Fruit fly (Drosophila melanogaster): ENCODE measurements around the gene CG5681.

- no peak for TF ChIP-seq CG14655 (GFP tag; optimal IDR thresholded peaks at IDR 0.05)
- TF ChIP-seq Pif1A (GFP tag; optimal IDR thresholded peaks at IDR 0.05) = no peak
- TF ChIP-seq CG13204 (GFP tag; optimal IDR thresholded peaks at IDR 0.05) = no peak
- TF ChIP-seq CG4496 (GFP tag; IDR thresholded peaks at IDR 0.05) = no peak
- TF ChIP-seq Ets98B (GFP tag; IDR thresholded peaks at IDR 0.05) = no peak
- no peak for TF ChIP-seq CG10348 (GFP tag; IDR thresholded peaks at IDR 0.05)
- no peak for TF ChIP-seq CG17806 (tag; optimal IDR thresholded peaks at IDR 0.05)
- TF ChIP-seq CG34367 (tag; optimal IDR thresholded peaks at IDR 0.05) = no peak
- TF ChIP-seq CG8301 (tag; optimal IDR thresholded peaks at IDR 0.05) = no peak
- no peak for TF ChIP-seq CG12605 (GFP tag; IDR thresholded peaks at IDR 0.05)
- no peak for TF ChIP-seq D1 (tag; optimal IDR thresholded peaks at IDR 0.05)
- no peak for TF ChIP-seq Pif1B (GFP tag; optimal IDR thresholded peaks at IDR 0.05)
Observed at dm6 chr2L:17982372-17982771, 3.8 kb upstream of the CG5681 start, which contains the start of gene btv.

All from whole organism, pupa.